Fruit fly (Drosophila melanogaster) whole organism, adult: Measurements from ENCODE around the gene CG32845.

Source experiments
- CG11617 ChIP-seq: fragments of 200-800 bp; sonication (Bioruptor generic); optimal IDR thresholded peaks from 2 replicates; lab custom pipeline; 2017; ENCODE audit warnings: mild to moderate bottlenecking, missing biosample characterization, missing genetic modification reagents, missing genetic modification characterization
- CG12768 ChIP-seq: fragments of 200-800 bp; sonication (Bioruptor generic); optimal IDR thresholded peaks from 2 replicates; lab custom pipeline; 2017; ENCODE audit warnings: missing biosample characterization, missing genetic modification characterization, mild to moderate bottlenecking, moderate library complexity, missing genetic modification reagents
- CG14711 ChIP-seq: fragments of 200-800 bp; sonication (Bioruptor generic); optimal IDR thresholded peaks from 2 replicates; lab custom pipeline; 2018; ENCODE audit warnings: missing biosample characterization, mild to moderate bottlenecking, missing genetic modification characterization, moderate library complexity
- CG1620 ChIP-seq: fragments of 200-800 bp; sonication (Bioruptor generic); optimal IDR thresholded peaks from 2 replicates; lab custom pipeline; 2016; ENCODE audit warnings: missing biosample characterization, missing genetic modification characterization
- CG33017 ChIP-seq: fragments of 200-800 bp; sonication (Bioruptor generic); optimal IDR thresholded peaks from 2 replicates; lab custom pipeline; 2018; ENCODE audit warnings: missing biosample characterization, mild to moderate bottlenecking, missing genetic modification characterization, moderate library complexity
- CG5204 ChIP-seq: fragments of 200-800 bp; sonication (Bioruptor generic); optimal IDR thresholded peaks from 2 replicates; lab custom pipeline; 2016; ENCODE audit warnings: missing biosample characterization, missing genetic modification characterization
- CG7045 ChIP-seq: fragments of 200-800 bp; sonication (Bioruptor generic); optimal IDR thresholded peaks from 2 replicates; lab custom pipeline; 2017; ENCODE audit warnings: missing biosample characterization, mild to moderate bottlenecking, missing genetic modification characterization
- CG7101 ChIP-seq: fragments of 200-800 bp; sonication (Bioruptor generic); optimal IDR thresholded peaks from 2 replicates; lab custom pipeline; 2018; ENCODE audit warnings: missing biosample characterization, mild to moderate bottlenecking, missing genetic modification characterization, moderate library complexity
- Clk ChIP-seq: fragments of 200-800 bp; sonication (Bioruptor generic); optimal IDR thresholded peaks from 2 replicates; lab custom pipeline; 2017; ENCODE audit warnings: missing biosample characterization, missing genetic modification characterization
- Crg-1 ChIP-seq: fragments of 200-800 bp; sonication (Bioruptor generic); optimal IDR thresholded peaks from 2 replicates; lab custom pipeline; 2016; ENCODE audit warnings: missing biosample characterization, missing genetic modification characterization
- Hr96 ChIP-seq: fragments of 200-800 bp; sonication (Bioruptor generic); optimal IDR thresholded peaks from 2 replicates; lab custom pipeline; 2016; ENCODE audit warnings: missing biosample characterization, missing genetic modification characterization
- Mnt ChIP-seq: fragments of 200-800 bp; sonication (Bioruptor generic); optimal IDR thresholded peaks from 2 replicates; lab custom pipeline; 2016; ENCODE audit warnings: missing biosample characterization, mild to moderate bottlenecking, missing genetic modification characterization
- bab1 ChIP-seq: fragments of 200-800 bp; sonication (Bioruptor generic); optimal IDR thresholded peaks from 3 replicates; lab custom pipeline; 2019; ENCODE audit warnings: missing biosample characterization, mild to moderate bottlenecking, missing genetic modification characterization, moderate library complexity
- cic ChIP-seq: fragments of 200-800 bp; sonication (Bioruptor generic); optimal IDR thresholded peaks from 2 replicates; lab custom pipeline; 2017; ENCODE audit warnings: missing biosample characterization, mild to moderate bottlenecking, missing genetic modification characterization, moderate library complexity
- cnc ChIP-seq, 2 experiments: fragments of >200 bp; optimal IDR thresholded peaks; 2 replicates each; lab custom pipeline; 2017
- kay ChIP-seq: fragments of 200-800 bp; sonication (Bioruptor generic); peaks from one replicate; lab custom pipeline; 2016; ENCODE audit warnings: missing biosample characterization, missing genetic modification characterization, borderline replicate concordance
- ovo ChIP-seq: fragments of 200-800 bp; sonication (Bioruptor generic); optimal IDR thresholded peaks from 2 replicates; lab custom pipeline; 2016; ENCODE audit warnings: missing biosample characterization, missing genetic modification characterization
- pad ChIP-seq: fragments of 200-800 bp; sonication (Bioruptor generic); optimal IDR thresholded peaks from 3 replicates; lab custom pipeline; 2017; ENCODE audit warnings: missing biosample characterization, missing genetic modification characterization, mild to moderate bottlenecking, moderate library complexity, missing genetic modification reagents
- tj ChIP-seq: fragments of 200-800 bp; sonication (Bioruptor generic); optimal IDR thresholded peaks from 3 replicates; lab custom pipeline; 2017; ENCODE audit warnings: missing biosample characterization, mild to moderate bottlenecking, missing genetic modification characterization, moderate library complexity
- toe ChIP-seq: fragments of 200-800 bp; sonication (Bioruptor generic); optimal IDR thresholded peaks from 2 replicates; lab custom pipeline; 2016; ENCODE audit warnings: missing biosample characterization, missing genetic modification characterization

Gene CG32845

dm6 chr3L:257618-258475 lies 15.3 kb downstream of the CG32845 start, which contains the start of the genes DIP2 and wac:
DIP2 (minus strand) TSS chr3L:257954.
wac (plus strand) TSS chr3L:258176.
- TF ChIP-seq cnc (optimal IDR thresholded peaks at IDR 0.05; lab: Kevin White, UChicago) (no peak), CG14711 (tag; lab: Kevin White, UChicago) (peak; percentile 71), CG11617 (peak; percentile 69), kay (GFP tag; lab: Kevin White, UChicago) (no peak), bab1 (peak; percentile 63), ovo (GFP tag; lab: Kevin White, UChicago) (peak; percentile 43), CG1620 (GFP tag; lab: Kevin White, UChicago) (peak; percentile 68), Hr96 (GFP tag; lab: Kevin White, UChicago) (no peak), Mnt (GFP tag; lab: Kevin White, UChicago) (peak; percentile 54), cic (GFP tag; lab: Kevin White, UChicago) (no peak), CG12768 (GFP tag; lab: Kevin White, UChicago) (peak; percentile 46), CG33017 (tag; lab: Kevin White, UChicago) (peak; percentile 41), Crg-1 (GFP tag; lab: Kevin White, UChicago) (peak; percentile 59), tj (GFP tag; lab: Kevin White, UChicago) (peak; percentile 54), CG7101 (tag; lab: Kevin White, UChicago) (peak; percentile 64), CG7045 (GFP tag; lab: Kevin White, UChicago) (peak; percentile 10), CG5204 (GFP tag; lab: Kevin White, UChicago) (no peak), pad (GFP tag; lab: Kevin White, UChicago) (peak; percentile 48), Clk (no peak), toe (GFP tag; lab: Kevin White, UChicago) (no peak)

- peak; percentile 30 for TF ChIP-seq CG12768 (GFP tag; lab: Kevin White, UChicago)
- TF ChIP-seq bab1: no peak
- TF ChIP-seq cnc (optimal IDR thresholded peaks at IDR 0.05; lab: Kevin White, UChicago): no peak
- TF ChIP-seq CG1620 (GFP tag; lab: Kevin White, UChicago): no peak
- TF ChIP-seq CG14711 (tag; lab: Kevin White, UChicago): no peak
These were observed 24.9 kb downstream of the CG32845 start for dm6 chr3L:248226-248758.

- peak; percentile 22 for TF ChIP-seq Crg-1 (GFP tag; lab: Kevin White, UChicago)
- TF ChIP-seq Hr96 (GFP tag; lab: Kevin White, UChicago): no peak
- TF ChIP-seq kay (GFP tag; lab: Kevin White, UChicago): peak; percentile 80
- no peak for TF ChIP-seq CG11617
- TF ChIP-seq CG5204 (GFP tag; lab: Kevin White, UChicago): no peak
- peak; percentile 32 for TF ChIP-seq cic (GFP tag; lab: Kevin White, UChicago)
These were observed 25.5 kb downstream of the CG32845 start, which contains the start of gene mthl14 for dm6 chr3L:247482-248225. mthl14 (plus strand) TSS chr3L:247491.

DNA sequence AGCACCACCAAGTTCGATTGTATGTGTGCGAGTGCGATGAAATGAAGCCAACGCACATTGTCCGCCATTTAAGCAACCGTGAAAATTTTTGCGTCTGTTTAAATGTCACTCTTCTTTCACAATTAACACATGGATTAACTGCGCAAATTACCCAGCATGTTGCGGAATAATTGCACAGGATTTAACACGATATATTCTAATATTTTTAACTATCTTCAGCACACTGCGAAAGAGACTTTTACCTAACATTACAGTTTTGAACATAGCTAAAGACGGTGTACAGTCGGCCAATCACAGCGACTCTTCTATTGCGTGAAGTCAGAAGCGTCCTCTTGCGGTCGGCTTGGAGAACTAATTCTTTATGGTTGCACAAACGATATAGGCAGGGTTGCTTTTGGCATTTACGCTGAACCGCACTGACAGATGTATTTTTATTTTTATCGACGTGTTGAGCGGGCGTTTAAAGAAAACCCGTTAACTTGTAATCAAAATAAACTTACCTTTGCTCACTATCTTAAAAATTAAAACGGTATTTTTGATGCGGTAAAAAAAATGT lies 26.5 kb downstream of the CG32845 start:
- TF ChIP-seq Mnt (GFP tag; lab: Kevin White, UChicago) (peak; percentile 74), cic (GFP tag; lab: Kevin White, UChicago) (peak; percentile 22), CG11617 (peak; percentile 43), bab1 (peak; percentile 82), kay (GFP tag; lab: Kevin White, UChicago) (no peak), cnc (optimal IDR thresholded peaks at IDR 0.05; lab: Kevin White, UChicago) (no peak), CG5204 (GFP tag; lab: Kevin White, UChicago) (no peak), pad (GFP tag; lab: Kevin White, UChicago) (peak; percentile 34), Clk (peak; percentile 47), CG14711 (tag; lab: Kevin White, UChicago) (peak; percentile 83), ovo (GFP tag; lab: Kevin White, UChicago) (peak; percentile 37), CG12768 (GFP tag; lab: Kevin White, UChicago) (no peak), CG1620 (GFP tag; lab: Kevin White, UChicago) (peak; percentile 54), CG7045 (GFP tag; lab: Kevin White, UChicago) (peak; percentile 18), CG33017 (tag; lab: Kevin White, UChicago) (no peak), Hr96 (GFP tag; lab: Kevin White, UChicago) (no peak), toe (GFP tag; lab: Kevin White, UChicago) (no peak), CG7101 (tag; lab: Kevin White, UChicago) (peak; percentile 63), tj (GFP tag; lab: Kevin White, UChicago) (peak; percentile 34), Crg-1 (GFP tag; lab: Kevin White, UChicago) (peak; percentile 68)

- TF ChIP-seq bab1: no peak
- no peak for TF ChIP-seq Mnt (GFP tag; lab: Kevin White, UChicago)
- TF ChIP-seq ovo (GFP tag; lab: Kevin White, UChicago): no peak
- no peak for TF ChIP-seq CG1620 (GFP tag; lab: Kevin White, UChicago)
- no peak for TF ChIP-seq cic (GFP tag; lab: Kevin White, UChicago)
- no peak for TF ChIP-seq Crg-1 (GFP tag; lab: Kevin White, UChicago)
- peak; percentile 96 for TF ChIP-seq kay (GFP tag; lab: Kevin White, UChicago)
These were observed 38.9 kb downstream of the CG32845 start for dm6 chr3L:234337-234736.
